Worm (Caenorhabditis elegans): Measurements from ENCODE around the gene T23B7.3.

DNA sequence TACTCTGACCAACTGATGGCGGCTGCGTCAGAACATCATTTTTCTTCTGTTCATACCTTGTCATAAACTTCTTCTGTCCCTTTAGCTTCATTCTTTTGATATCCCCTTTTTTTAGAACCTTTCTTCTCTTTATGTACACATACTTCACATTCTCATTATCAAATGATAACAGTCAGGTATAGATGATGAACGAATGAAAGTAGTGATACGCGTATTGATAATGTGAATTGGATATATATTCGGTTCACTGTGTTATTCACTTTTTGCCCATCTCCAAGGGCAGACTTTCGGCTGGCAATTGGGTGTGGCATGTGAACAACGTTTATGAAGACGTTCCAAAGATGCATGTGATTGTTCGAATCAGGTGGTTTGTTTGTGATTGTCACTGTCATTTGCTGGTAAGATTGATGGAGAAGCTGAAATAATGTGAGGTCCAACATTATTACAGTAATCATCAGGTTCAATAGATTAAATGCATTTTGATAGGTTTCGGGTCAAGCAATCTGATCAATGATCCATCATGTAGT lies 24.4 kb downstream of the T23B7.3 start, which contains the start of gene F11G11.15:
- TF ChIP-seq dao-5 (tag; optimal IDR thresholded peaks at IDR 0.05), result no peak
- TF ChIP-seq him-1 (tag; optimal IDR thresholded peaks at IDR 0.05), result no peak

Data from whole organism, L4/young adult.